Worm (Caenorhabditis elegans): ENCODE measurements around the gene srt-54.

Gene srt-54

DNA sequence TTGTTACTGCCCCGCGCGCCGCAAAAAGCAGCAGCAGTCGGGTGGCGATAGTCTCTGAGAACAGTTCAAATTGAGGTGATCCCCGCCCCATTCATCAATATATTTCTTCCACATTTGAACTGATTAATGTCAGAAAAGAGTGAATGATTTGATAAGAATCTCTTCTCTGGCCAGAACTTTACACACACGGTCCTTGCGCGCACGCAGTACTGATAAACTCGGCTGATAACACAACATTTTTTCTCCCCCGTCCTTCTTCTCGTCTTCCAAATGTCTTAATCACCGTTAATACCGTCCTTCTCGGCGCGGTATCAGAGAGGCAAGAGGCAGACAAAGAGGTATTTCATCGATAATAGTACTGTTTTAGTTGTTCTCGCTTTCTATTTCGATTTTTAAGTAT lies 45.2 kb downstream of the srt-54 start, which contains the start of gene etr-1 (continued):
- TF ChIP-seq madf-10 (tag; optimal IDR thresholded peaks at IDR 0.05), result no peak
- no peak for TF ChIP-seq let-607 (tag; optimal IDR thresholded peaks at IDR 0.05)
- TF ChIP-seq hmg-1.2 (GFP tag; IDR thresholded peaks at IDR 0.05), result 0 out of 2 replicates have a peak, but pooled peaks have one; percentile 7
- TF ChIP-seq let-526 (GFP tag; IDR thresholded peaks at IDR 0.05), result no peak
- no peak for TF ChIP-seq sdz-38 (tag; optimal IDR thresholded peaks at IDR 0.05)
- no peak for TF ChIP-seq Y53G8AR.9 (GFP tag; conservative IDR thresholded peaks at IDR 0.05)
- no peak for TF ChIP-seq ama-1 (optimal IDR thresholded peaks at IDR 0.05)
- no peak for TF ChIP-seq ama-1 (GFP tag; optimal IDR thresholded peaks at IDR 0.05)
- TF ChIP-seq F33H1.4 (GFP tag; IDR thresholded peaks at IDR 0.05), result no peak
- TF ChIP-seq egl-44 (GFP tag; IDR thresholded peaks at IDR 0.05), result peak; percentile 59; the same call in 1 of the 2 replicates
- TF ChIP-seq ztf-22 (GFP tag; optimal IDR thresholded peaks at IDR 0.05), result no peak
- no peak for TF ChIP-seq B0336.3 (GFP tag; IDR thresholded peaks at IDR 0.05)
- TF ChIP-seq efl-1 (GFP tag; optimal IDR thresholded peaks at IDR 0.05), result no peak
- no peak for TF ChIP-seq bed-2 (GFP tag; IDR thresholded peaks at IDR 0.05)
- TF ChIP-seq die-1 (tag; optimal IDR thresholded peaks at IDR 0.05), result no peak
- no peak for TF ChIP-seq aptf-2 (GFP tag; conservative IDR thresholded peaks at IDR 0.05)
- TF ChIP-seq Y79H2A.3 (GFP tag; conservative IDR thresholded peaks at IDR 0.05), result no peak
- no peak for TF ChIP-seq D2030.7 (GFP tag; IDR thresholded peaks at IDR 0.05)
- TF ChIP-seq hlh-26 (GFP tag; conservative IDR thresholded peaks at IDR 0.05), result no peak
- TF ChIP-seq fkh-3 (tag; optimal IDR thresholded peaks at IDR 0.05), result no peak
- TF ChIP-seq ztf-3 (GFP tag; optimal IDR thresholded peaks at IDR 0.05), result no peak
- TF ChIP-seq ceh-79 (tag; optimal IDR thresholded peaks at IDR 0.05), result no peak
- no peak for TF ChIP-seq ztf-18 (tag; optimal IDR thresholded peaks at IDR 0.05)
- TF ChIP-seq madf-6 (GFP tag; IDR thresholded peaks at IDR 0.05), result no peak
- no peak for TF ChIP-seq mxl-1 (tag; optimal IDR thresholded peaks at IDR 0.05)
- peak; percentile 19 for TF ChIP-seq lin-40 (tag; optimal IDR thresholded peaks at IDR 0.05)
- TF ChIP-seq snpc-4 (GFP tag; optimal IDR thresholded peaks at IDR 0.05), result no peak
- no peak for TF ChIP-seq snpc-4 (tag; optimal IDR thresholded peaks at IDR 0.05)
- no peak for TF ChIP-seq C17E4.6 (GFP tag; IDR thresholded peaks at IDR 0.05)

DNA sequence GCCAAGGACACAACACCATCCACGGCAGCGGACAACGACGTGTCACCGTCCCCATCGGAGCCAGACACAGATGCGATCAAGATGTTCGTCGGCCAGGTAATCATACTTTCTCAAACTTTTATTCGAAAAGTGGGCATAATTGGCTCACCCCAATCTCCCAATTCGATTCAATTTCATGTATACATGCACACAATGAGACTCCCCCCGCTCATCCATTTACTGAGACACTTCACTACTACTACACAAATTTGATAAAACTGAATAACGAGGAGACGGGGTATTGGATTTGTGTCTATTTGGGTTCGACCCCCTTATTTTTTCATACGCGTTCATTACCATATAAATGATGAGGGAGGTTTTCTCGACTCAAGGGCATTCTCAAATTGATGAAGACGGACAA lies 46.2 kb downstream of the srt-54 start:
- no peak for TF ChIP-seq hmg-1.2 (GFP tag; IDR thresholded peaks at IDR 0.05)
- TF ChIP-seq chd-7 (tag; optimal IDR thresholded peaks at IDR 0.05), result no peak
- no peak for TF ChIP-seq lin-54 (GFP tag; optimal IDR thresholded peaks at IDR 0.05)
- no peak for TF ChIP-seq him-1 (tag; optimal IDR thresholded peaks at IDR 0.05)
- TF ChIP-seq C17E4.6 (GFP tag; IDR thresholded peaks at IDR 0.05), result no peak
- no peak for TF ChIP-seq F57C9.4 (tag; optimal IDR thresholded peaks at IDR 0.05)
- TF ChIP-seq tbp1 (GFP tag; optimal IDR thresholded peaks at IDR 0.05), result no peak
- no peak for TF ChIP-seq unc-130 (GFP tag; optimal IDR thresholded peaks at IDR 0.05)
- TF ChIP-seq hrde-1 (tag; optimal IDR thresholded peaks at IDR 0.05; ENCODE audit: borderline replicate concordance), result no peak
- no peak for TF ChIP-seq madf-10 (tag; optimal IDR thresholded peaks at IDR 0.05)
- TF ChIP-seq efl-1 (GFP tag; optimal IDR thresholded peaks at IDR 0.05), result no peak
- TF ChIP-seq hmg-20 (GFP tag; IDR thresholded peaks at IDR 0.05), result no peak
- no peak for TF ChIP-seq lsy-27 (tag; optimal IDR thresholded peaks at IDR 0.05; ENCODE audit: borderline replicate concordance, insufficient read depth)
- no peak for TF ChIP-seq rpc-1 (optimal IDR thresholded peaks at IDR 0.05)
- TF ChIP-seq rpc-1 (tag; optimal IDR thresholded peaks at IDR 0.05), result no peak
- TF ChIP-seq ekl-4 (GFP tag; IDR thresholded peaks at IDR 0.05), result no peak

All from whole organism, young adult.